Fruit fly (Drosophila melanogaster) whole organism, embryonic: ENCODE data around the gene asun.

Experiments
- CG11093 ChIP-seq: fragments of 200-800 bp; sonication (Bioruptor generic); IDR thresholded peaks from 3 replicates; pipeline ENCODE4 v1.3.6; 2022; ENCODE audit warnings: missing biosample characterization, missing genetic modification characterization
- CG12236 ChIP-seq: fragments of 200-800 bp; sonication (Bioruptor generic); optimal IDR thresholded peaks from 2 replicates; lab custom pipeline; 2016; ENCODE audit warnings: missing biosample characterization, missing genetic modification characterization
- CG12942 ChIP-seq: fragments of 200-800 bp; sonication (Bioruptor generic); optimal IDR thresholded peaks from 3 replicates; lab custom pipeline; 2016; ENCODE audit warnings: missing biosample characterization, missing genetic modification characterization
- CG13424 ChIP-seq: fragments of 200-800 bp; sonication (Bioruptor generic); optimal IDR thresholded peaks from 2 replicates; lab custom pipeline; 2019; ENCODE audit warnings: missing biosample characterization, mild to moderate bottlenecking, missing genetic modification characterization, moderate library complexity
- CG14965 ChIP-seq: fragments of 200-800 bp; sonication (Bioruptor generic); optimal IDR thresholded peaks from 2 replicates; lab custom pipeline; 2016; ENCODE audit warnings: missing biosample characterization, missing genetic modification characterization, borderline replicate concordance
- CG15696 ChIP-seq: fragments of 200-800 bp; sonication (Bioruptor generic); optimal IDR thresholded peaks from 2 replicates; lab custom pipeline; 2019; ENCODE audit warnings: missing biosample characterization, mild to moderate bottlenecking, missing genetic modification characterization, moderate library complexity
- CG16815 ChIP-seq: fragments of 200-800 bp; sonication (Bioruptor generic); optimal IDR thresholded peaks from 3 replicates; lab custom pipeline; 2017; ENCODE audit warnings: missing biosample characterization, mild to moderate bottlenecking, missing genetic modification characterization
- CG42726 ChIP-seq: fragments of 200-800 bp; sonication (Bioruptor generic); IDR thresholded peaks from 2 replicates; pipeline ENCODE4 v1.3.6; 2022; ENCODE audit warnings: missing biosample characterization, missing genetic modification characterization; ENCODE audit not compliant: partially characterized antibody
- CG4424 ChIP-seq: fragments of 200-800 bp; sonication (Bioruptor generic); optimal IDR thresholded peaks from 3 replicates; lab custom pipeline; 2016; ENCODE audit warnings: missing biosample characterization, missing genetic modification characterization
- CG4707 ChIP-seq: fragments of 200-800 bp; sonication (Bioruptor generic); optimal IDR thresholded peaks from 2 replicates; lab custom pipeline; 2018; ENCODE audit warnings: missing biosample characterization, mild to moderate bottlenecking, missing genetic modification characterization, moderate library complexity
- CG6254 ChIP-seq: fragments of 200-800 bp; sonication (Bioruptor generic); optimal IDR thresholded peaks from 3 replicates; lab custom pipeline; 2017; ENCODE audit warnings: mild to moderate bottlenecking, missing biosample characterization, missing genetic modification reagents, missing genetic modification characterization
- CG7928 ChIP-seq: fragments of 200-800 bp; sonication (Bioruptor generic); optimal IDR thresholded peaks from 2 replicates; lab custom pipeline; 2017; ENCODE audit warnings: missing biosample characterization, mild to moderate bottlenecking, missing genetic modification characterization
- CG7963 ChIP-seq: fragments of 200-800 bp; sonication (Bioruptor generic); IDR thresholded peaks from 3 replicates; pipeline ENCODE4 v1.3.6; 2022; ENCODE audit warnings: missing biosample characterization, missing genetic modification characterization; ENCODE audit not compliant: partially characterized antibody
- CG8388 ChIP-seq: fragments of 200-800 bp; sonication (Bioruptor generic); optimal IDR thresholded peaks from 2 replicates; lab custom pipeline; 2019; ENCODE audit warnings: missing biosample characterization, mild to moderate bottlenecking, missing genetic modification characterization, moderate library complexity
- CG9215 ChIP-seq: fragments of 200-800 bp; sonication (Bioruptor generic); IDR thresholded peaks from 2 replicates; pipeline ENCODE4 v1.3.6; 2022; ENCODE audit warnings: missing biosample characterization, missing genetic modification characterization
- Dip3 ChIP-seq: fragments of 200-800 bp; sonication (Bioruptor generic); optimal IDR thresholded peaks from 3 replicates; lab custom pipeline; 2016; ENCODE audit warnings: missing biosample characterization, missing genetic modification characterization
- Doc2 ChIP-seq: fragments of 200-800 bp; sonication (Bioruptor generic); IDR thresholded peaks from 2 replicates; pipeline ENCODE4 v1.3.6; 2022; ENCODE audit warnings: missing biosample characterization, missing genetic modification characterization
- Ets97D ChIP-seq: fragments of 200-800 bp; sonication (Bioruptor generic); optimal IDR thresholded peaks from 3 replicates; lab custom pipeline; 2016; ENCODE audit warnings: missing biosample characterization, missing genetic modification characterization
- Hr78 ChIP-seq, 2 experiments: fragments of 200-800 bp in 1 of 2; fragments of >200 bp in 1 of 2; sonication (Bioruptor generic) in 1 of 2; optimal IDR thresholded peaks; 2 replicates each; lab custom pipeline; 2017 to 2019; ENCODE audit warnings: missing biosample characterization in 2 of 2, missing genetic modification characterization in 2 of 2, mild to moderate bottlenecking in 1 of 2, moderate library complexity in 1 of 2
- Myb ChIP-seq: fragments of 200-800 bp; sonication (Bioruptor generic); optimal IDR thresholded peaks from 2 replicates; lab custom pipeline; 2016; ENCODE audit warnings: missing biosample characterization, missing genetic modification characterization
- NC2β ChIP-seq: fragments of 200-800 bp; sonication (Bioruptor generic); optimal IDR thresholded peaks from 2 replicates; lab custom pipeline; 2016; ENCODE audit warnings: missing biosample characterization, missing genetic modification characterization
- Sin3A ChIP-seq: fragments of >200 bp; optimal IDR thresholded peaks from 2 replicates; lab custom pipeline; 2018
- Spps ChIP-seq: fragments of 200-800 bp; sonication (Bioruptor generic); optimal IDR thresholded peaks from 2 replicates; lab custom pipeline; 2018; ENCODE audit warnings: missing biosample characterization, mild to moderate bottlenecking, missing genetic modification characterization
- Sry-β ChIP-seq: fragments of 200-800 bp; sonication (Bioruptor generic); optimal IDR thresholded peaks from 2 replicates; lab custom pipeline; 2018; ENCODE audit warnings: missing biosample characterization, mild to moderate bottlenecking, missing genetic modification characterization, moderate library complexity
- Vsx1 ChIP-seq: fragments of 200-800 bp; sonication (Bioruptor generic); optimal IDR thresholded peaks from 2 replicates; lab custom pipeline; 2017; ENCODE audit warnings: missing biosample characterization, mild to moderate bottlenecking, missing genetic modification characterization, missing genetic modification reagents
- bsh ChIP-seq, 2 experiments: fragments of 200-800 bp; sonication (Bioruptor generic); optimal IDR thresholded peaks; 2 replicates each; lab custom pipeline; 2017 to 2018; ENCODE audit warnings: mild to moderate bottlenecking in 2 of 2, missing biosample characterization in 2 of 2, missing genetic modification characterization in 2 of 2, moderate library complexity in 1 of 2
- da ChIP-seq: fragments of 200-800 bp; sonication (Bioruptor generic); optimal IDR thresholded peaks from 2 replicates; lab custom pipeline; 2016; ENCODE audit warnings: missing biosample characterization, missing genetic modification characterization
- dmrt99B ChIP-seq: fragments of 200-800 bp; sonication (Bioruptor generic); optimal IDR thresholded peaks from 2 replicates; lab custom pipeline; 2018; ENCODE audit warnings: missing biosample characterization, mild to moderate bottlenecking, missing genetic modification characterization, moderate library complexity
- dpn ChIP-seq, 2 experiments: fragments of 200-800 bp; sonication (Bioruptor generic); optimal IDR thresholded peaks; 3 replicates each; lab custom pipeline; 2016; ENCODE audit warnings: missing biosample characterization in 2 of 2, missing genetic modification characterization in 2 of 2
- ems ChIP-seq: fragments of 200-800 bp; sonication (Bioruptor generic); optimal IDR thresholded peaks from 3 replicates; lab custom pipeline; 2016; ENCODE audit warnings: missing biosample characterization, missing genetic modification characterization
- exex ChIP-seq: fragments of 200-800 bp; sonication (Bioruptor generic); optimal IDR thresholded peaks from 4 replicates; lab custom pipeline; 2018; ENCODE audit warnings: missing biosample characterization, mild to moderate bottlenecking, missing genetic modification characterization, moderate library complexity
- fru ChIP-seq: fragments of >200 bp; optimal IDR thresholded peaks from 2 replicates; lab custom pipeline; 2017
- hbn ChIP-seq: fragments of 200-800 bp; sonication (Bioruptor generic); IDR thresholded peaks from 2 replicates; pipeline ENCODE4 v1.3.6; 2022; ENCODE audit warnings: missing biosample characterization, missing genetic modification characterization; ENCODE audit not compliant: partially characterized antibody
- insv ChIP-seq, 2 experiments: fragments of 200-800 bp; sonication (Bioruptor generic); optimal IDR thresholded peaks; 3 replicates each; lab custom pipeline; 2016 to 2018; ENCODE audit warnings: missing biosample characterization in 2 of 2, missing genetic modification characterization in 2 of 2
- kah ChIP-seq: fragments of 200-800 bp; sonication (Bioruptor generic); optimal IDR thresholded peaks from 2 replicates; lab custom pipeline; 2018; ENCODE audit warnings: missing biosample characterization, mild to moderate bottlenecking, missing genetic modification characterization
- luna ChIP-seq: fragments of 200-800 bp; sonication (Bioruptor generic); optimal IDR thresholded peaks from 2 replicates; lab custom pipeline; 2016; ENCODE audit warnings: missing biosample characterization, missing genetic modification characterization
- nerfin-2 ChIP-seq: fragments of 200-800 bp; sonication (Bioruptor generic); IDR thresholded peaks from 2 replicates; pipeline ENCODE4 v1.3.6; 2022; ENCODE audit warnings: missing biosample characterization, missing genetic modification characterization; ENCODE audit not compliant: partially characterized antibody
- nmo ChIP-seq: fragments of 200-800 bp; sonication (Bioruptor generic); optimal IDR thresholded peaks from 2 replicates; lab custom pipeline; 2018; ENCODE audit warnings: missing biosample characterization, mild to moderate bottlenecking, missing genetic modification characterization, moderate library complexity
- odd ChIP-seq: fragments of 200-800 bp; sonication (Bioruptor generic); optimal IDR thresholded peaks from 2 replicates; lab custom pipeline; 2017; ENCODE audit warnings: missing biosample characterization, mild to moderate bottlenecking, missing genetic modification characterization
- phol ChIP-seq: fragments of 200-800 bp; sonication (Bioruptor generic); optimal IDR thresholded peaks from 3 replicates; lab custom pipeline; 2018; ENCODE audit warnings: missing biosample characterization, mild to moderate bottlenecking, missing genetic modification characterization, moderate library complexity
- repo ChIP-seq: fragments of 200-800 bp; sonication (Bioruptor generic); optimal IDR thresholded peaks from 2 replicates; lab custom pipeline; 2016; ENCODE audit warnings: missing biosample characterization, missing genetic modification characterization
- rib ChIP-seq: fragments of 200-800 bp; sonication (Bioruptor generic); IDR thresholded peaks from 2 replicates; pipeline ENCODE4 v1.3.6; 2022; ENCODE audit warnings: missing biosample characterization, missing genetic modification characterization
- sna ChIP-seq: fragments of 200-800 bp; sonication (Bioruptor generic); IDR thresholded peaks from 2 replicates; pipeline ENCODE4 v1.3.6; 2022; ENCODE audit warnings: missing biosample characterization, missing genetic modification characterization; ENCODE audit not compliant: partially characterized antibody
- sob ChIP-seq: fragments of 200-800 bp; sonication (Bioruptor generic); IDR thresholded peaks from 2 replicates; pipeline ENCODE4 v1.3.6; 2022; ENCODE audit warnings: missing biosample characterization, missing genetic modification characterization
- tll ChIP-seq, 2 experiments: fragments of 200-800 bp in 1 of 2; fragments of >200 bp in 1 of 2; sonication (Bioruptor generic) in 1 of 2; optimal IDR thresholded peaks; 2 replicates each; lab custom pipeline; 2017 to 2019; ENCODE audit warnings: missing biosample characterization in 2 of 2, missing genetic modification characterization in 2 of 2, mild to moderate bottlenecking in 1 of 2, moderate library complexity in 1 of 2
- usp ChIP-seq: fragments of >200 bp; optimal IDR thresholded peaks from 2 replicates; lab custom pipeline; 2017; ENCODE audit warnings: missing biosample characterization, missing genetic modification characterization
- wdn ChIP-seq: fragments of 200-800 bp; sonication (Bioruptor generic); IDR thresholded peaks from 2 replicates; pipeline ENCODE4 v1.3.6; 2022; ENCODE audit warnings: missing biosample characterization, missing genetic modification characterization
- wek ChIP-seq: fragments of 200-800 bp; sonication (Bioruptor generic); optimal IDR thresholded peaks from 3 replicates; lab custom pipeline; 2018; ENCODE audit warnings: missing biosample characterization, mild to moderate bottlenecking, missing genetic modification characterization, moderate library complexity

The asun gene

dm6 chr3R:16236713-16237641 lies 27.1 kb upstream of the asun start (continued):
- TF ChIP-seq NC2β (GFP tag; lab: Kevin White, UChicago): peak; percentile 73
- TF ChIP-seq kah (GFP tag; lab: Kevin White, UChicago): peak; percentile 91
- no peak for TF ChIP-seq fru (lab: Kevin White, UChicago)
- TF ChIP-seq dpn (GFP tag; optimal IDR thresholded peaks at IDR 0.05; lab: Kevin White, UChicago): peak; percentile 86 to 98
- TF ChIP-seq da: peak; percentile 49
- peak; percentile 90 for TF ChIP-seq CG4707 (GFP tag; lab: Kevin White, UChicago)
- TF ChIP-seq Myb (GFP tag; lab: Kevin White, UChicago): peak; percentile 50
- TF ChIP-seq repo: peak; percentile 64
- TF ChIP-seq tll (GFP tag; optimal IDR thresholded peaks at IDR 0.05; lab: Kevin White, UChicago): no peak
- no peak for TF ChIP-seq nerfin-2 (GFP tag; lab: Robert Waterston, UW)
- TF ChIP-seq hbn (GFP tag; lab: Robert Waterston, UW): no peak
- TF ChIP-seq CG13424 (tag; lab: Kevin White, UChicago): peak; percentile 99
- TF ChIP-seq CG11093 (GFP tag; lab: Robert Waterston, UW): peak; percentile 96
- TF ChIP-seq ems (GFP tag; lab: Kevin White, UChicago): peak; percentile 80
- TF ChIP-seq wdn (GFP tag; lab: Robert Waterston, UW): no peak
- peak; percentile 96 for TF ChIP-seq odd (GFP tag; lab: Kevin White, UChicago)
- peak; percentile 65 for TF ChIP-seq Sry-β
- peak; percentile 97 for TF ChIP-seq CG8388 (GFP tag; lab: Kevin White, UChicago)
- TF ChIP-seq Dip3 (GFP tag; lab: Kevin White, UChicago): peak; percentile 70
- TF ChIP-seq Vsx1 (GFP tag; lab: Kevin White, UChicago): peak; percentile 88
- peak; percentile 95 for TF ChIP-seq CG12942 (GFP tag; lab: Kevin White, UChicago)
- TF ChIP-seq bsh (GFP tag; optimal IDR thresholded peaks at IDR 0.05; lab: Kevin White, UChicago): peak; percentile 92 to 99
- peak; percentile 97 for TF ChIP-seq CG4424 (GFP tag; lab: Kevin White, UChicago)
- peak; percentile 62 for TF ChIP-seq wek (GFP tag; lab: Kevin White, UChicago)
- peak; percentile 47 for TF ChIP-seq Ets97D
- TF ChIP-seq exex (tag; lab: Kevin White, UChicago): peak; percentile 94
- TF ChIP-seq dmrt99B (tag; lab: Kevin White, UChicago): peak; percentile 99
- TF ChIP-seq CG15696 (tag; lab: Kevin White, UChicago): peak; percentile 91
- peak; percentile 73 for TF ChIP-seq CG7928
- peak; percentile 93 for TF ChIP-seq CG6254 (GFP tag; lab: Kevin White, UChicago)
- peak; percentile 97 for TF ChIP-seq Spps
- TF ChIP-seq CG14965: no peak
- peak in 1 of 2 experiments; percentile 76 for TF ChIP-seq insv (GFP tag; optimal IDR thresholded peaks at IDR 0.05; lab: Kevin White, UChicago)
- no peak for TF ChIP-seq CG42726 (GFP tag; lab: Robert Waterston, UW)
- TF ChIP-seq CG9215 (GFP tag; lab: Robert Waterston, UW): no peak
- TF ChIP-seq sob (GFP tag; lab: Robert Waterston, UW): no peak
- no peak for TF ChIP-seq CG7963 (GFP tag; lab: Robert Waterston, UW)
- TF ChIP-seq Doc2 (GFP tag; lab: Robert Waterston, UW): no peak
- no peak for TF ChIP-seq usp
- TF ChIP-seq nmo (GFP tag; lab: Kevin White, UChicago): peak; percentile 99
- TF ChIP-seq rib: no peak
- no peak for TF ChIP-seq sna (GFP tag; lab: Robert Waterston, UW)
- peak; percentile 10 for TF ChIP-seq luna (GFP tag; lab: Kevin White, UChicago)
- no peak for TF ChIP-seq Sin3A (lab: Kevin White, UChicago)
- TF ChIP-seq CG16815: peak; percentile 95
- TF ChIP-seq phol (tag; lab: Kevin White, UChicago): peak; percentile 97
- peak in 1 of 2 experiments; percentile 92 for TF ChIP-seq Hr78 (GFP tag; optimal IDR thresholded peaks at IDR 0.05; lab: Kevin White, UChicago)
- peak; percentile 15 for TF ChIP-seq CG12236 (GFP tag; lab: Kevin White, UChicago)
